Worm (Caenorhabditis elegans) whole organism, young adult: ENCODE results near the gene asp-17.

Experiments
- T26A5.8 ChIP-seq: sonication (generic microtip); optimal IDR thresholded peaks from 2 replicates; lab custom pipeline; 2016; ENCODE audit warnings: missing genetic modification characterization, missing compliant biosample characterization
- Y53G8AR.9 ChIP-seq: fragments of 200-800 bp; sonication (Bioruptor generic); conservative IDR thresholded peaks from 2 replicates; pipeline ENCODE4 v1.3.6; 2022; ENCODE audit warnings: missing genetic modification reagents, missing genetic modification characterization, missing compliant biosample characterization
- dox-1 ChIP-seq: fragments of 200-800 bp; sonication (Bioruptor generic); IDR thresholded peaks from 2 replicates; pipeline ENCODE4 v1.3.6; 2022; ENCODE audit warnings: missing genetic modification reagents, missing genetic modification characterization, missing compliant biosample characterization
- hlh-26 ChIP-seq: fragments of 200-800 bp; sonication (Bioruptor generic); conservative IDR thresholded peaks from 2 replicates; pipeline ENCODE4 v1.3.6; 2022; ENCODE audit warnings: missing genetic modification reagents, missing genetic modification characterization, missing compliant biosample characterization
- unc-62 ChIP-seq: fragments of 150-350 bp; optimal IDR thresholded peaks from 2 replicates; lab custom pipeline; 2014; ENCODE audit warnings: missing biosample characterization, missing genetic modification reagents, missing genetic modification characterization

DNA sequence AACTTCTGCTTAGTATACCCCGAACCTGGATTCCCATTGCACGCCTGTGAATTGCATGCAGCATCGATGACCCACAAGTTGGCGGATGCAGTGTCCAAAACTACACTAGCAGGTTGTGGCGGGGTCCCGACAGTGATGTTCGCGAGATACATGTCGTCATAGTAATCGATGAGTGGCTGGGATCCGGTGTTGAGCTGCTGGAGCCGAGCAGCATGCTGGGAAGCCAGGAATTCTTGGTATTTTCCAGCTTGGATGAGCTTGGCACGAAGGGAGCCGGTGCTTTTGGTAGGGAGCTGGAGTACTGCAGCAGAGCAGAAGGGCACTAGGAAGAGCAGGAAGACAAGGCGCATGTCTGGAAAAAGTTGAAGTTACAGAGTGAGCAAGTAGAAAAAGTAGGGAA is 5.1 kb upstream of the asp-17 start, which contains the start of gene asp-16:
- TF ChIP-seq Y53G8AR.9 (GFP tag; lab: Robert Waterston, UW) = no peak
- no peak for TF ChIP-seq T26A5.8 (tag; lab: Kevin White, UChicago)
- no peak for TF ChIP-seq hlh-26 (GFP tag; lab: Robert Waterston, UW)
- no peak for TF ChIP-seq unc-62
- no peak for TF ChIP-seq dox-1 (GFP tag; lab: Robert Waterston, UW)
